Fruit fly (Drosophila melanogaster) Kc167 (cell line): ENCODE measurements around the gene CG14718.

Experiments used
- psq ChIP-seq: fragments of >200 bp; optimal IDR thresholded peaks from 2 replicates; lab custom pipeline; 2017; ENCODE audit warnings: missing external identifiers

Gene CG14718

DNA sequence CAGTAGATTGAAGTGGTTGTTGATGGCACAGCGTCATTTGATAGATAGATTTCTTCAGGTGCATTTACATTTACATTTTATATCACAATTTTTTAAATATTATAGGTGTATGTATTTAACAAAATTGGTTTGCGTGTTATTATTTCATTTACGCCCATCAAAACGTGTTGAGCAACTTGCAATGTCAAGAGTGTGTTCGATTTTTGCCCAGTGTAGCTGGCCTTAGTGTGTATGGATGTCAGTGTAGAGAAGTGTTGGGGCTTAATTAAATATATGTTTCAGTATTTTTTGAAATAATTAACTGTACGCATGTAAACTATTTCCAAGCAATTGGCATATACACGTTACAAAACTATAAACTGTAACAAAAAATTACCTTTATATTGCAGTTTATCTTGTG, 51.3 kb downstream of the CG14718 start:
- no peak for TF ChIP-seq psq (lab: Kevin White, UChicago)
